Fruit fly (Drosophila melanogaster): ENCODE data around the gene Lectin-galC1.

The Lectin-galC1 gene

dm6 chr2L:19433292-19433691, 16.0 kb downstream of the Lectin-galC1 start (continued):
- TF ChIP-seq danr (GFP tag; IDR thresholded peaks at IDR 0.05) (no peak), Lpt (GFP tag; optimal IDR thresholded peaks at IDR 0.05) (no peak), cato (GFP tag; optimal IDR thresholded peaks at IDR 0.05; ENCODE audit: borderline replicate concordance) (no peak), sima (GFP tag; optimal IDR thresholded peaks at IDR 0.05) (no peak), BEAF-32 (GFP tag; optimal IDR thresholded peaks at IDR 0.05) (no peak), CG7786 (GFP tag; optimal IDR thresholded peaks at IDR 0.05) (no peak), CG8924 (tag; optimal IDR thresholded peaks at IDR 0.05) (peak; percentile 7), cad (GFP tag; optimal IDR thresholded peaks at IDR 0.05) (no peak), Dek (tag; optimal IDR thresholded peaks at IDR 0.05) (no peak), CG6813 (GFP tag; optimal IDR thresholded peaks at IDR 0.05) (peak; percentile 33), ara (GFP tag; IDR thresholded peaks at IDR 0.05) (no peak), Rfx (GFP tag; IDR thresholded peaks at IDR 0.05) (no peak), da (GFP tag; optimal IDR thresholded peaks at IDR 0.05) (no peak), B-H2 (GFP tag; optimal IDR thresholded peaks at IDR 0.05) (no peak), CG17385 (GFP tag; optimal IDR thresholded peaks at IDR 0.05) (peak; percentile 10), CG17829 (tag; optimal IDR thresholded peaks at IDR 0.05) (no peak), trem (tag; optimal IDR thresholded peaks at IDR 0.05) (no peak), ash1 (GFP tag; optimal IDR thresholded peaks at IDR 0.05) (no peak), Six4 (GFP tag; optimal IDR thresholded peaks at IDR 0.05) (no peak), gfzf (GFP tag; optimal IDR thresholded peaks at IDR 0.05) (no peak), CG30431 (GFP tag; optimal IDR thresholded peaks at IDR 0.05) (no peak), CG18764 (GFP tag; optimal IDR thresholded peaks at IDR 0.05) (no peak), CG7372 (GFP tag; IDR thresholded peaks at IDR 0.05) (no peak), yki (optimal IDR thresholded peaks at IDR 0.05) (no peak), NK7.1 (GFP tag; optimal IDR thresholded peaks at IDR 0.05) (no peak), CG3163 (GFP tag; optimal IDR thresholded peaks at IDR 0.05) (no peak), CG15514 (GFP tag; optimal IDR thresholded peaks at IDR 0.05) (no peak), maf-S (GFP tag; optimal IDR thresholded peaks at IDR 0.05) (no peak), CG3281 (GFP tag; optimal IDR thresholded peaks at IDR 0.05) (peak; percentile 23), HLHmδ (GFP tag; optimal IDR thresholded peaks at IDR 0.05) (no peak), slbo (GFP tag; IDR thresholded peaks at IDR 0.05) (no peak), Abd-B (GFP tag; optimal IDR thresholded peaks at IDR 0.05) (no peak), CG11398 (GFP tag; optimal IDR thresholded peaks at IDR 0.05) (no peak), CG14441 (GFP tag; IDR thresholded peaks at IDR 0.05) (no peak), gcm (GFP tag; optimal IDR thresholded peaks at IDR 0.05) (peak; percentile 70), CG15269 (tag; optimal IDR thresholded peaks at IDR 0.05) (peak; percentile 12), chn (GFP tag; optimal IDR thresholded peaks at IDR 0.05) (no peak)

- peak; percentile 70 for TF ChIP-seq Fer1 (GFP tag; optimal IDR thresholded peaks at IDR 0.05)
- peak; percentile 51 for TF ChIP-seq CG15011 (GFP tag; optimal IDR thresholded peaks at IDR 0.05)
- peak; percentile 58 for TF ChIP-seq CG7745 (tag; optimal IDR thresholded peaks at IDR 0.05)
- peak; percentile 78 for TF ChIP-seq CG10431 (GFP tag; optimal IDR thresholded peaks at IDR 0.05)
- peak; percentile 87 for TF ChIP-seq Kr (GFP tag; optimal IDR thresholded peaks at IDR 0.05)
- TF ChIP-seq CG15479 (GFP tag; optimal IDR thresholded peaks at IDR 0.05), result peak; percentile 14
- no peak for TF ChIP-seq CG17612 (GFP tag; IDR thresholded peaks at IDR 0.05)
- peak; percentile 65 for TF ChIP-seq CG2875 (GFP tag; optimal IDR thresholded peaks at IDR 0.05)
- peak; percentile 57 for TF ChIP-seq CG9727 (GFP tag; optimal IDR thresholded peaks at IDR 0.05)
- peak; percentile 37 for TF ChIP-seq CG1792 (GFP tag; optimal IDR thresholded peaks at IDR 0.05)
- peak; percentile 53 for TF ChIP-seq CG10543 (GFP tag; optimal IDR thresholded peaks at IDR 0.05)
- peak; percentile 16 for TF ChIP-seq CG12236 (GFP tag; optimal IDR thresholded peaks at IDR 0.05)
- peak; percentile 70 for TF ChIP-seq Spps (tag; optimal IDR thresholded peaks at IDR 0.05)
- peak; percentile 87 for TF ChIP-seq Vsx1 (GFP tag; optimal IDR thresholded peaks at IDR 0.05)
- peak; percentile 75 for TF ChIP-seq CG8359 (GFP tag; optimal IDR thresholded peaks at IDR 0.05; ENCODE audit: borderline replicate concordance)
- no peak for TF ChIP-seq Ptx1 (GFP tag; IDR thresholded peaks at IDR 0.05)
- TF ChIP-seq HLHmδ (GFP tag; optimal IDR thresholded peaks at IDR 0.05), result peak; percentile 73
- peak; percentile 34 for TF ChIP-seq D19A (tag; optimal IDR thresholded peaks at IDR 0.05)
Measured at dm6 chr2L:19434260-19434659, 17.0 kb downstream of the Lectin-galC1 start.

All from whole organism, embryonic.